Fruit fly (Drosophila melanogaster): ENCODE measurements around the gene CG32815.
A peak's percentile ranks its signal among the peaks of the same experiment; 100 is the strongest.

CG32815 gene

DNA sequence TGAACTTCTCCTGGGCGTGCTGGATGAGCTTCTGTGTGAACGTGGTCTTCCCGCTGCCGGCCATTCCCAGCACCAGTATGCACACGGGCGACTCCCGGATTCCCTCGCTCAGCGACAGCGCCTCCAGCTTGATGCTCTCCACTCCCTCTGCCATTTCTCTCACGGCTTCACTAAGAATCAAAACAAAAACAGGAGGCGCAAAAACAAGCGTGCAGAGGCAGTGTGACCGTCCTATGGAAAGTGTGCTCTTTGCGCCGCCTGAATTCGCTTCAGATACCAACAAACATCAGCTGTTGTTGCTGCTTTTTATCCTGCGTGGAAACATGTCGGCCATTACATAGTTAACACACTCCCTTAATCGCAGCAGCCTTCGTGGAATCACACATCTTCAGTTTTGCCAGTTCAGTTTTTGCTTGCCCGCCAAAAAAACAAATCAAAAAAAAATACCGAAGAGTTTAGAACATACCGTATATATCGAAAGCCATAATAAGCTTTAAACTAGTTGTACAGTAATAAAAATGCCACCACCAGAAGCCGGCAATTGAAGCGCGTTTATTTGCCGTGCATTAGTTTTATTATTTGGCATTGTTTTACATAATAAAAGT, 8.4 kb downstream of the CG32815 start, which contains the start of the genes CG3704 and mus81 (continued):
- TF ChIP-seq Opbp (GFP tag; IDR thresholded peaks at IDR 0.05; ENCODE audit: partially characterized antibody), result 0 out of 3 replicates have a peak, but pooled peaks have one; percentile 9
- peak; percentile 47 for TF ChIP-seq CG2116 (GFP tag; optimal IDR thresholded peaks at IDR 0.05)
- no peak for TF ChIP-seq bbx (GFP tag; IDR thresholded peaks at IDR 0.05; ENCODE audit: partially characterized antibody)
- no peak for TF ChIP-seq esg (GFP tag; conservative IDR thresholded peaks at IDR 0.05)
- TF ChIP-seq CG5245 (GFP tag; optimal IDR thresholded peaks at IDR 0.05), result peak; percentile 95
- TF ChIP-seq HLH54F (GFP tag; optimal IDR thresholded peaks at IDR 0.05), result no peak
- peak; percentile 35; the same call in 1 of the 2 replicates for TF ChIP-seq inv (GFP tag; IDR thresholded peaks at IDR 0.05; ENCODE audit: partially characterized antibody)
- TF ChIP-seq zfh1 (GFP tag; IDR thresholded peaks at IDR 0.05), result no peak
- TF ChIP-seq CG12391 (tag; optimal IDR thresholded peaks at IDR 0.05), result peak; percentile 3
- peak; percentile 39 for TF ChIP-seq Lhr (GFP tag; optimal IDR thresholded peaks at IDR 0.05)
- no peak for TF ChIP-seq peb (GFP tag; IDR thresholded peaks at IDR 0.05)
- no peak for TF ChIP-seq lilli (GFP tag; optimal IDR thresholded peaks at IDR 0.05)
- peak; percentile 5 for TF ChIP-seq CG10147 (GFP tag; optimal IDR thresholded peaks at IDR 0.05)
- no peak for TF ChIP-seq lab (GFP tag; optimal IDR thresholded peaks at IDR 0.05)
- TF ChIP-seq CG2875 (GFP tag; optimal IDR thresholded peaks at IDR 0.05), result no peak
- TF ChIP-seq phol (tag; optimal IDR thresholded peaks at IDR 0.05), result peak; percentile 70
- 0 out of 2 replicates have a peak, but pooled peaks have one; percentile 10 for TF ChIP-seq Adf1 (GFP tag; IDR thresholded peaks at IDR 0.05)
- peak; percentile 10; the same call in 1 of the 3 replicates for TF ChIP-seq row (GFP tag; IDR thresholded peaks at IDR 0.05)
- peak; percentile 37 for TF ChIP-seq CG12659 (GFP tag; optimal IDR thresholded peaks at IDR 0.05)
- TF ChIP-seq CG8924 (tag; optimal IDR thresholded peaks at IDR 0.05), result no peak
- TF ChIP-seq sens-2 (GFP tag; IDR thresholded peaks at IDR 0.05), result no peak
- TF ChIP-seq CG10654 (GFP tag; optimal IDR thresholded peaks at IDR 0.05), result no peak
- TF ChIP-seq CG13296 (GFP tag; optimal IDR thresholded peaks at IDR 0.05), result no peak
- TF ChIP-seq CG9797 (GFP tag; optimal IDR thresholded peaks at IDR 0.05), result peak; percentile 87
- TF ChIP-seq ham (GFP tag; IDR thresholded peaks at IDR 0.05), result no peak
- TF ChIP-seq Hsf (GFP tag; optimal IDR thresholded peaks at IDR 0.05), result peak; percentile 4
- TF ChIP-seq CG14710 (tag; optimal IDR thresholded peaks at IDR 0.05), result peak; percentile 45
- no peak for TF ChIP-seq CG14860 (GFP tag; IDR thresholded peaks at IDR 0.05; ENCODE audit: partially characterized antibody)
- TF ChIP-seq CG9817 (tag; optimal IDR thresholded peaks at IDR 0.05), result no peak
- TF ChIP-seq Side (GFP tag; optimal IDR thresholded peaks at IDR 0.05), result no peak
- TF ChIP-seq CG2202 (tag; optimal IDR thresholded peaks at IDR 0.05), result no peak
- TF ChIP-seq grau (tag; optimal IDR thresholded peaks at IDR 0.05), result peak; percentile 11
- TF ChIP-seq mld (GFP tag; IDR thresholded peaks at IDR 0.05; ENCODE audit: partially characterized antibody), result no peak
- TF ChIP-seq dmrt11E (tag; optimal IDR thresholded peaks at IDR 0.05), result no peak
- TF ChIP-seq Doc3 (GFP tag; IDR thresholded peaks at IDR 0.05; ENCODE audit: partially characterized antibody), result peak; percentile 52; the same call in 2 of the 3 replicates
- TF ChIP-seq fu2 (GFP tag; optimal IDR thresholded peaks at IDR 0.05), result no peak
- no peak for TF ChIP-seq CG15073 (GFP tag; optimal IDR thresholded peaks at IDR 0.05)
- TF ChIP-seq dm (GFP tag; optimal IDR thresholded peaks at IDR 0.05), result peak; percentile 83
- peak; percentile 36 for TF ChIP-seq hkb (optimal IDR thresholded peaks at IDR 0.05)
- TF ChIP-seq hkb (GFP tag; IDR thresholded peaks at IDR 0.05), result no peak
- TF ChIP-seq CG8290 (GFP tag; optimal IDR thresholded peaks at IDR 0.05), result no peak
- no peak for TF ChIP-seq CG8290 (tag; optimal IDR thresholded peaks at IDR 0.05)
- TF ChIP-seq Sox102F (GFP tag; optimal IDR thresholded peaks at IDR 0.05), result no peak
- TF ChIP-seq CG15514 (GFP tag; optimal IDR thresholded peaks at IDR 0.05), result peak; percentile 72
- TF ChIP-seq dysf (GFP tag; IDR thresholded peaks at IDR 0.05), result no peak
- TF ChIP-seq hb (GFP tag; IDR thresholded peaks at IDR 0.05; ENCODE audit: partially characterized antibody), result no peak
- TF ChIP-seq dpn (GFP tag; optimal IDR thresholded peaks at IDR 0.05), result no peak
- no peak for TF ChIP-seq ftz-f1 (GFP tag; optimal IDR thresholded peaks at IDR 0.05)
- peak; percentile 16; the same call in 1 of the 2 replicates for TF ChIP-seq slbo (GFP tag; IDR thresholded peaks at IDR 0.05)
- no peak for TF ChIP-seq ab (GFP tag; optimal IDR thresholded peaks at IDR 0.05)
